Worm (Caenorhabditis elegans): ENCODE data around the gene dhs-5.

The dhs-5 gene

ce11 chrII:5437586-5437985, 16.1 kb upstream of the dhs-5 start, which contains the start of gene F07F6.1 (continued):
- TF ChIP-seq ztf-18 (tag; optimal IDR thresholded peaks at IDR 0.05) (no peak), gei-17 (GFP tag; optimal IDR thresholded peaks at IDR 0.05) (no peak)

ce11 chrII:5446506-5446905, 7.1 kb upstream of the dhs-5 start, which contains the start of gene nmr-1:
Gene nmr-1, minus strand, starts transcription at chrII:5446606.
- no peak for TF ChIP-seq efl-1 (GFP tag; optimal IDR thresholded peaks at IDR 0.05)
- no peak for TF ChIP-seq ceh-40 (GFP tag; IDR thresholded peaks at IDR 0.05)
- TF ChIP-seq snpc-4 (GFP tag; optimal IDR thresholded peaks at IDR 0.05), result no peak
- TF ChIP-seq snpc-4 (tag; optimal IDR thresholded peaks at IDR 0.05), result no peak
- no peak for TF ChIP-seq rpc-1 (optimal IDR thresholded peaks at IDR 0.05)
- no peak for TF ChIP-seq rpc-1 (tag; optimal IDR thresholded peaks at IDR 0.05)
- TF ChIP-seq nhr-90 (tag; optimal IDR thresholded peaks at IDR 0.05), result no peak
- TF ChIP-seq ekl-4 (GFP tag; IDR thresholded peaks at IDR 0.05), result no peak
- no peak for TF ChIP-seq lin-26 (GFP tag; IDR thresholded peaks at IDR 0.05)
- no peak for TF ChIP-seq cebp-2 (GFP tag; IDR thresholded peaks at IDR 0.05)
- no peak for TF ChIP-seq lin-40 (tag; optimal IDR thresholded peaks at IDR 0.05)
- no peak for TF ChIP-seq nhr-179 (tag; optimal IDR thresholded peaks at IDR 0.05)
- no peak for TF ChIP-seq madf-6 (GFP tag; IDR thresholded peaks at IDR 0.05)
- no peak for TF ChIP-seq somi-1 (GFP tag; optimal IDR thresholded peaks at IDR 0.05)
- TF ChIP-seq Y53F4B.3 (GFP tag; IDR thresholded peaks at IDR 0.05), result no peak
- no peak for TF ChIP-seq ceh-100 (GFP tag; IDR thresholded peaks at IDR 0.05)
- no peak for TF ChIP-seq pbrm-1 (GFP tag; IDR thresholded peaks at IDR 0.05)

ce11 chrII:5447381-5447780, 6.3 kb upstream of the dhs-5 start, which contains the start of gene cex-1:
Gene cex-1, plus strand, starts transcription at chrII:5447681.
- no peak for TF ChIP-seq tbp1 (GFP tag; optimal IDR thresholded peaks at IDR 0.05)
- no peak for TF ChIP-seq snpc-1.3 (tag; optimal IDR thresholded peaks at IDR 0.05; ENCODE audit: insufficient read depth)
- TF ChIP-seq hmg-1.2 (GFP tag; IDR thresholded peaks at IDR 0.05), result no peak
- TF ChIP-seq dpff-1 (tag; optimal IDR thresholded peaks at IDR 0.05), result no peak
- TF ChIP-seq ztf-25 (GFP tag; IDR thresholded peaks at IDR 0.05), result no peak
- no peak for TF ChIP-seq F57C9.4 (tag; optimal IDR thresholded peaks at IDR 0.05)
- TF ChIP-seq hlh-26 (GFP tag; conservative IDR thresholded peaks at IDR 0.05), result no peak
- no peak for TF ChIP-seq mxl-1 (tag; optimal IDR thresholded peaks at IDR 0.05)
- no peak for TF ChIP-seq madf-10 (tag; optimal IDR thresholded peaks at IDR 0.05)
- no peak for TF ChIP-seq ztf-18 (tag; optimal IDR thresholded peaks at IDR 0.05)
- TF ChIP-seq B0035.1 (tag; optimal IDR thresholded peaks at IDR 0.05), result no peak
- no peak for TF ChIP-seq B0261.1 (tag; optimal IDR thresholded peaks at IDR 0.05)

- TF ChIP-seq rec-8 (tag; optimal IDR thresholded peaks at IDR 0.05) (no peak), rcor-1 (GFP tag; IDR thresholded peaks at IDR 0.05) (no peak), lin-35 (GFP tag; optimal IDR thresholded peaks at IDR 0.05) (no peak), F57C9.4 (tag; optimal IDR thresholded peaks at IDR 0.05) (no peak), D2030.7 (GFP tag; IDR thresholded peaks at IDR 0.05) (no peak), nhr-27 (tag; optimal IDR thresholded peaks at IDR 0.05) (no peak), ceh-79 (tag; optimal IDR thresholded peaks at IDR 0.05) (no peak), xnd-1 (tag; optimal IDR thresholded peaks at IDR 0.05) (no peak)
Observed at ce11 chrII:5449219-5449618, 4.4 kb upstream of the dhs-5 start.
